Worm (Caenorhabditis elegans) whole organism, L1 larva: Measurements from ENCODE around the gene Y41E3.19.

Source experiments
- C04F5.9 ChIP-seq: sonication (generic microtip); optimal IDR thresholded peaks from 2 replicates; lab custom pipeline; 2016; ENCODE audit warnings: missing genetic modification characterization, missing compliant biosample characterization
- C16A3.4 ChIP-seq: fragments of 150-350 bp; optimal IDR thresholded peaks from 2 replicates; lab custom pipeline; 2014; ENCODE audit warnings: missing biosample characterization, missing genetic modification characterization
- C34B4.2 ChIP-seq: sonication (generic microtip); optimal IDR thresholded peaks from 2 replicates; lab custom pipeline; 2017; ENCODE audit warnings: mild to moderate bottlenecking, missing genetic modification characterization, missing compliant biosample characterization
- F16B12.6 ChIP-seq: fragments of 150-350 bp; optimal IDR thresholded peaks from 2 replicates; lab custom pipeline; 2014; ENCODE audit warnings: missing biosample characterization, missing genetic modification characterization
- aly-2 ChIP-seq: fragments of 150-350 bp; optimal IDR thresholded peaks from 2 replicates; lab custom pipeline; 2014; ENCODE audit warnings: missing biosample characterization, missing genetic modification characterization
- ama-1 ChIP-seq: fragments of 150-350 bp; optimal IDR thresholded peaks from 2 replicates; lab custom pipeline; 2014
- ceh-8 ChIP-seq: fragments of 200-800 bp; sonication (Bioruptor generic); optimal IDR thresholded peaks from 2 replicates; lab custom pipeline; 2018; ENCODE audit warnings: mild to moderate bottlenecking, missing genetic modification characterization, moderate library complexity, missing compliant biosample characterization
- ceh-82 ChIP-seq, 3 experiments: fragments of 150-350 bp in 1 of 3; sonication (generic microtip) in 2 of 3; optimal IDR thresholded peaks; 2 replicates each; lab custom pipeline; 2014 to 2017; ENCODE audit warnings: missing biosample characterization in 3 of 3, missing genetic modification characterization in 3 of 3
- ces-1 ChIP-seq: fragments of 150-350 bp; optimal IDR thresholded peaks from 2 replicates; lab custom pipeline; 2014; ENCODE audit warnings: missing biosample characterization, missing genetic modification reagents, missing genetic modification characterization
- dpl-1 ChIP-seq, 3 experiments: fragments of 150-350 bp in 2 of 3; sonication (generic microtip) in 1 of 3; optimal IDR thresholded peaks; 2 replicates each; lab custom pipeline; 2014 to 2017; ENCODE audit warnings: missing biosample characterization in 3 of 3, missing genetic modification characterization in 3 of 3, missing genetic modification reagents in 3 of 3
- dsc-1 ChIP-seq: sonication (generic microtip); optimal IDR thresholded peaks from 2 replicates; lab custom pipeline; 2016; ENCODE audit warnings: mild to moderate bottlenecking, missing genetic modification characterization, missing compliant biosample characterization
- efl-1 ChIP-seq, 4 experiments: fragments of 150-350 bp; optimal IDR thresholded peaks in 3 of 4; peaks in 1 of 4; 1 replicate in 1 of 4; 2 replicates in 3 of 4; lab custom pipeline; 2014; ENCODE audit warnings: missing biosample characterization in 2 of 4, missing genetic modification characterization in 2 of 4, missing genetic modification reagents in 2 of 4
- efl-3 ChIP-seq: fragments of 200-800 bp; sonication (Bioruptor generic); optimal IDR thresholded peaks from 2 replicates; lab custom pipeline; 2018; ENCODE audit warnings: mild to moderate bottlenecking, missing genetic modification characterization, missing compliant biosample characterization
- egl-13 ChIP-seq: sonication (generic microtip); optimal IDR thresholded peaks from 2 replicates; lab custom pipeline; 2016; ENCODE audit warnings: missing genotype, missing genetic modification reagents, missing genetic modification characterization, missing compliant biosample characterization
- fkh-10 ChIP-seq: sonication (generic microtip); optimal IDR thresholded peaks from 2 replicates; lab custom pipeline; 2017; ENCODE audit warnings: missing biosample characterization, missing genetic modification reagents, missing genetic modification characterization
- fkh-4 ChIP-seq: sonication (generic microtip); optimal IDR thresholded peaks from 2 replicates; lab custom pipeline; 2016; ENCODE audit warnings: missing compliant biosample characterization, missing genetic modification characterization, borderline replicate concordance
- fos-1 ChIP-seq: fragments of 150-350 bp; optimal IDR thresholded peaks from 2 replicates; lab custom pipeline; 2014; ENCODE audit warnings: missing biosample characterization, missing genetic modification characterization
- grh-1 ChIP-seq: fragments of 200-800 bp; sonication (Bioruptor generic); IDR thresholded peaks from 2 replicates; pipeline ENCODE4 v1.3.6; 2022; ENCODE audit warnings: missing genetic modification reagents, missing genetic modification characterization, missing compliant biosample characterization
- isw-1 ChIP-seq: fragments of 200-800 bp; sonication (Bioruptor generic); IDR thresholded peaks from 2 replicates; pipeline ENCODE4 v1.3.6; 2022; ENCODE audit warnings: missing genetic modification characterization, missing compliant biosample characterization
- lin-14 ChIP-seq: fragments of 200-800 bp; sonication (Bioruptor generic); optimal IDR thresholded peaks from 2 replicates; lab custom pipeline; 2018; ENCODE audit warnings: mild to moderate bottlenecking, missing genetic modification characterization, moderate library complexity, missing compliant biosample characterization
- lin-35 ChIP-seq, 2 experiments: fragments of 150-350 bp; optimal IDR thresholded peaks; 2 replicates each; lab custom pipeline; 2014; ENCODE audit warnings: missing biosample characterization in 2 of 2, missing genetic modification characterization in 2 of 2, missing genetic modification reagents in 2 of 2
- lin-39 ChIP-seq: fragments of 150-350 bp; optimal IDR thresholded peaks from 2 replicates; lab custom pipeline; 2014; ENCODE audit warnings: missing biosample characterization, missing genetic modification reagents, missing genetic modification characterization
- mdl-1 ChIP-seq, 2 experiments: fragments of 150-350 bp; optimal IDR thresholded peaks; 2 replicates each; lab custom pipeline; 2014 to 2017; ENCODE audit warnings: missing biosample characterization in 2 of 2, missing genetic modification characterization in 2 of 2, inconsistent platforms in 1 of 2
- nhr-19 ChIP-seq: fragments of 200-800 bp; sonication (Bioruptor generic); conservative IDR thresholded peaks from 2 replicates; pipeline ENCODE4 v1.3.6; 2022; ENCODE audit warnings: missing genetic modification characterization, missing compliant biosample characterization
- nhr-47 ChIP-seq: sonication (generic microtip); optimal IDR thresholded peaks from 2 replicates; lab custom pipeline; 2016; ENCODE audit warnings: mild to moderate bottlenecking, missing genetic modification characterization, moderate library complexity, missing compliant biosample characterization
- nhr-71 ChIP-seq: sonication (generic microtip); optimal IDR thresholded peaks from 2 replicates; lab custom pipeline; 2016; ENCODE audit warnings: mild to moderate bottlenecking, missing genetic modification characterization, moderate library complexity, missing compliant biosample characterization
- nhr-76 ChIP-seq: sonication (generic microtip); optimal IDR thresholded peaks from 2 replicates; lab custom pipeline; 2017; ENCODE audit warnings: missing biosample characterization, missing genetic modification characterization
- nhr-77 ChIP-seq: fragments of 150-350 bp; optimal IDR thresholded peaks from 2 replicates; lab custom pipeline; 2014; ENCODE audit warnings: missing biosample characterization, missing genetic modification characterization
- nhr-85 ChIP-seq: sonication (generic microtip); peaks from one replicate; lab custom pipeline; 2016; ENCODE audit warnings: missing genetic modification characterization, inconsistent platforms, missing compliant biosample characterization
- nhr-90 ChIP-seq: sonication (generic microtip); optimal IDR thresholded peaks from 2 replicates; lab custom pipeline; 2016; ENCODE audit warnings: mild to moderate bottlenecking, missing genetic modification characterization, missing compliant biosample characterization; ENCODE audit not compliant: poor library complexity
- pag-3 ChIP-seq: sonication (generic microtip); optimal IDR thresholded peaks from 2 replicates; lab custom pipeline; 2017; ENCODE audit warnings: missing genetic modification characterization, mild to moderate bottlenecking, missing compliant biosample characterization, antibody characterized with exemption, borderline replicate concordance; ENCODE audit not compliant: insufficient read depth
- pax-3 ChIP-seq: fragments of 200-800 bp; sonication (Bioruptor generic); optimal IDR thresholded peaks from 2 replicates; lab custom pipeline; 2018; ENCODE audit warnings: mild to moderate bottlenecking, missing genetic modification characterization, moderate library complexity, missing compliant biosample characterization
- rnt-1 ChIP-seq: sonication (generic microtip); optimal IDR thresholded peaks from 2 replicates; lab custom pipeline; 2016; ENCODE audit warnings: mild to moderate bottlenecking, missing genetic modification characterization, moderate library complexity, missing compliant biosample characterization
- sup-37 ChIP-seq: fragments of 200-800 bp; sonication (Bioruptor generic); optimal IDR thresholded peaks from 2 replicates; lab custom pipeline; 2018; ENCODE audit warnings: mild to moderate bottlenecking, missing genetic modification characterization, missing compliant biosample characterization
- tlp-1 ChIP-seq: fragments of 150-350 bp; optimal IDR thresholded peaks from 2 replicates; lab custom pipeline; 2014; ENCODE audit warnings: missing biosample characterization, missing genetic modification characterization
- ztf-4 ChIP-seq: fragments of 150-350 bp; optimal IDR thresholded peaks from 2 replicates; lab custom pipeline; 2014; ENCODE audit warnings: missing biosample characterization, missing genetic modification characterization

Y41E3.19 gene

DNA sequence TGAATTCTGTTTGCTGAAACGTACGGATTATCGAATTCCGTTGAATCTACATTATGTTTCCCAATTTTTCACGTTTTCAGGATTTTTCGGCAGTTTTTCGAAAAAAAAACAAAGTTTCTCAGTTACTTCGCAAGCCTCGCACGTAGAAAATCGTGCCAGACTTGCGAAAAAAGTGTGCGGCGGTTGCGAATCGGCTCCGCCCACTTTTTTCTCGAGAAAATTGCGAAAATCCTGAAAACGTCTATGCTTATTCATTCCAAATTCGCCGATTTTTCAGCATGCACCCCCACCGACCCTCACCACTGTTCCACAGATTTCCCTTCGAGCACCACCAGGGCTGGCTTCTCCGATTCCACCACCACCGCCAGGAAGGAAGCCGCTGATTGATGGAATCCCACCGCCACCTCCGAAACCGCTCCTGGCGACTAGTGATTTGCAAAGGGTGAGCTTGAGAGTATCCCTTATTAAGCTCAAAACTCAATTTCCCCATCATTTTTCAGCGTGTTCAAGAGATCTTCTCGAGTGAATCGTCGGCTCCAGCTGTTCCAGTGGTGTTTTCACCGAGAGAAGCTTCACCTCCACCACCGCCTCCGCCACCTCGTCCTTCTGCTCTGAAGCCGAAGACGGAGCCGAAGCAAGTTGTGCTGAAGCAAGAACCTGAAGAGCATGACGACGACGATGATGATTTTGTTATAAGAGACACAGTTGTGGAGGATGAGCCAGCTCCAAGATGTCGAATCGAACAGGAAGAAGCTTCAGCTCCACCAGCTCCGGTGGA is 13.6 kb upstream of the Y41E3.19 start:
- no peak for TF ChIP-seq lin-39
- TF ChIP-seq ceh-82 (tag; optimal IDR thresholded peaks at IDR 0.05; lab: Kevin White, UChicago), result no peak
- TF ChIP-seq pag-3 (tag; lab: Kevin White, UChicago), result no peak
- TF ChIP-seq mdl-1 (tag; optimal IDR thresholded peaks at IDR 0.05; lab: Kevin White, UChicago), result no peak
- no peak for TF ChIP-seq nhr-76 (tag; lab: Kevin White, UChicago)
- TF ChIP-seq dsc-1, result no peak
- TF ChIP-seq C04F5.9, result no peak
- peak; percentile 8 for TF ChIP-seq ceh-8 (GFP tag; lab: Kevin White, UChicago)
- TF ChIP-seq efl-1 (optimal IDR thresholded peaks at IDR 0.05; lab: Kevin White, UChicago), result no peak
- TF ChIP-seq efl-1 (GFP tag; optimal IDR thresholded peaks at IDR 0.05 in 1 of 2; lab: Kevin White, UChicago), result peak in 1 of 2 experiments; percentile 14
- no peak for TF ChIP-seq isw-1

DNA sequence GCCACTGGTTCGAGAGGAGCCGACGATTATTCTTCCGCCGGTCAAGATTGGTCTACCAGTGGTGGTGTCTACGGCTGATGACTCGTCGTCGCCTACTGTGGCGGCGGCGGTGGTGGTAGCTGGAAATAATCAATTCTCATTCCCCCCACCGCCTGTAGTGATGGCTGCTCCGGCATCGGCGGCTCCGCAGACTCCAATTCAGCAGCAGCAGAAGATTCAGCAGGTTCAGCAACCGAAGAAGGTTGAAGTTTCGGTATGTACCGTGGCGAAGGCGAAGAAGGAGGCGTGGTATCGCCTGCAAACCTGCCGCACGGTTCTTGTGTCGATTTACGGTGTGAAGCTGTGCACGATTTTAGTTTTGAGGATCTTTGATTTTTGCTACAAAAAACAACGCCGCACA is 9.8 kb upstream of the Y41E3.19 start:
- TF ChIP-seq efl-1 (optimal IDR thresholded peaks at IDR 0.05; lab: Kevin White, UChicago) (no peak), efl-1 (GFP tag; optimal IDR thresholded peaks at IDR 0.05 in 1 of 2; lab: Kevin White, UChicago) (peak in 1 of 2 experiments; percentile 14), sup-37 (GFP tag; lab: Kevin White, UChicago) (no peak)

DNA sequence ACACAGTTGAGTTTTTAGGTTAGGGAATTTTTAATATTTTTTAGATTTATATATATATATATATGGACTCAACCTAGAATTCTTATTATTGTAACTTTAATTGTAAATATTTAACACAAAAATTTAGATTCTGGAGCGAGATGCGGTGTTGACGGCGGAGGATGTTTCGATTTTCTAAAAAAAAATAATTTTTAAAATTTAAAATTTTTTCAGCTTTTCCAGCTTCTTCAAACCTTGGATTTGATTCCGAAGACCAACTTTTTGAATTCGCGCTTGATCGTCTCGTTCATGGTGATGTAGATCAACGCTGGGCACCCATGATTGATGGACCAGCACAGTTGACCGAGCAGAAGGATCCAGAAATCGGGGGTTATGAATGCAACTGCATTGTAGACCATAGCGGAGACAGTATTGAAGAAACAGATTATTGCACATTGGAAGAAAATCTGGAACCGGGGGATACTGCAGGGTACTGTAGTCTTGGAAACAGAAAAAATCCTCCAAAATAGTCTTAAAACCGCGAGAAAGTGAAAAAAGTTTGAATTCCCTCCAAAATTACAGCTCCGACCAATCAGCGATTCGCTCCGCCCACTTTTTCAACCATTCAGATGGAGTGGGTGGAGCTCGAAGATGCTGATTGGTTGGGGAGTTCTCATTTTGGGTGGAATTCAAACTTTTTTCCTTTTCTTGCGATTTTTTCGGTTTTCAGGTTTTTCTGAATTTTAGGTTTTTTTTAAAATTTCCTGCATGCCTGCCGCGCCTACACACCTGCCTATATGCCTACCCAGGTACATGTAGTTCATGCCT is 6.4 kb upstream of the Y41E3.19 start:
- peak; percentile 32; the same call in 1 of the 2 replicates for TF ChIP-seq grh-1 (GFP tag; lab: Robert Waterston, UW)
- peak; percentile 16 for TF ChIP-seq nhr-90 (tag; lab: Kevin White, UChicago)
- TF ChIP-seq nhr-19, result no peak; the same call in 1 of the 2 replicates
- TF ChIP-seq nhr-85 (tag; lab: Kevin White, UChicago), result peak; percentile 64
- no peak for TF ChIP-seq lin-14 (GFP tag; lab: Kevin White, UChicago)
- peak; percentile 9 for TF ChIP-seq rnt-1
- TF ChIP-seq fos-1 (tag; lab: Kevin White, UChicago), result no peak
- peak; percentile 56 for TF ChIP-seq nhr-71 (tag; lab: Kevin White, UChicago)
- peak in 2 of 3 experiments; percentile 29 to 35 for TF ChIP-seq dpl-1 (GFP tag; optimal IDR thresholded peaks at IDR 0.05; lab: Kevin White, UChicago)
- TF ChIP-seq efl-1 (optimal IDR thresholded peaks at IDR 0.05; lab: Kevin White, UChicago), result peak; percentile 17 to 60
- peak; percentile 73 to 86 for TF ChIP-seq efl-1 (GFP tag; optimal IDR thresholded peaks at IDR 0.05 in 1 of 2; lab: Kevin White, UChicago)
- TF ChIP-seq aly-2 (tag; lab: Kevin White, UChicago), result peak; percentile 91
- no peak for TF ChIP-seq sup-37 (GFP tag; lab: Kevin White, UChicago)
- peak; percentile 42 for TF ChIP-seq ama-1 (lab: Kevin White, UChicago)
- TF ChIP-seq fkh-4, result no peak
- peak; percentile 71 for TF ChIP-seq ztf-4 (tag; lab: Kevin White, UChicago)

DNA sequence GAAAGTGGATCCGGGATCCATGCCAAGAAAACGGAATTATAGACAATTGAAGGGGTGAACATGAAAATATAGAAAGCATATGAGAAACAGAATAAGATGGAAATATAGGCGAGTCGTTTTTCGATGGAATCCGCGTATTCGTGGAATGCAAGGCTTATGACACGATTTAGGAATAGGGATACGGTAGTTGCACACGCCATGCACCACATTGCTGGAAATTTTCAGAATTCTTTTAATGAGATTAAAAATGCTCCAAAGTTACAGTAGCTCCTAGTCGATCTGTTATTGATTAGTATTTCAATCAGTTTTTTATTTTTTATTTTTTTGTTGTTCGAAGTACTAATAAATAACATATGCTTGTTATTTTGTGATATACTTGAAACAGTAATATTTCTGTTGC is 4.9 kb upstream of the Y41E3.19 start:
- TF ChIP-seq ces-1 (no peak), efl-1 (optimal IDR thresholded peaks at IDR 0.05; lab: Kevin White, UChicago) (no peak), efl-1 (GFP tag; optimal IDR thresholded peaks at IDR 0.05 in 1 of 2; lab: Kevin White, UChicago) (peak in 1 of 2 experiments; percentile 82)

DNA sequence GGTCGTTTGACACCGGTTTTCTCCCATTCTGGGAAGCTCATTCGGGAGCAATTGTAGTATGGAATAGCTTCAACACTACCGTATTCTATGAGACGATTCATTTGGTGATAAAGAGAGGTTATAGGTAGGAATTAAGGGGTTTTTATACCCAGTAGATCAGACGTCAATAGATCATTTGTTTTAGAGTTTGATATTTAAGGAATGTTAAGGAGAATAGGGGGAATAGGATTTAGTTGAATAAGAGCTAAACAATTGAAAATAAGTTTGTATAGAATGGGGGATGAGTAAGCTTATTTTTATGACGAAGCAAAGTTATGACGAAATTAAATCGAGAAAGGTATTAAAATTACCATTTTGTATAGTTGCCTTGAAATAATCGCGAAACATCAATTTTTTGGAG is 2.7 kb upstream of the Y41E3.19 start, which contains the start of gene srt-47:
srt-47 (minus strand) TSS at position 101 of the 400 bp plus-strand sequence.
- TF ChIP-seq fos-1 (tag; lab: Kevin White, UChicago) (no peak), pax-3 (tag; lab: Kevin White, UChicago) (no peak), nhr-85 (tag; lab: Kevin White, UChicago) (no peak), tlp-1 (tag; lab: Kevin White, UChicago) (no peak), C34B4.2 (no peak), nhr-90 (tag; lab: Kevin White, UChicago) (no peak), fkh-10 (GFP tag; lab: Kevin White, UChicago) (no peak), C16A3.4 (tag; lab: Kevin White, UChicago) (no peak), lin-14 (GFP tag; lab: Kevin White, UChicago) (no peak), nhr-47 (no peak), dsc-1 (no peak), lin-35 (GFP tag; optimal IDR thresholded peaks at IDR 0.05; lab: Kevin White, UChicago) (no peak), F16B12.6 (tag; lab: Kevin White, UChicago) (no peak), egl-13 (tag; lab: Kevin White, UChicago) (no peak), efl-3 (GFP tag; lab: Kevin White, UChicago) (no peak), nhr-77 (tag; lab: Kevin White, UChicago) (no peak)
